Fruit fly (Drosophila melanogaster): ENCODE measurements around the gene Hmgcr.

The Hmgcr gene

dm6 chr3R:23752728-23753127 lies 19.6 kb downstream of the Hmgcr start, which contains the start of the genes RanBP3 and Rpt5 (continued):
- peak; percentile 60 for TF ChIP-seq Bteb2 (GFP tag; optimal IDR thresholded peaks at IDR 0.05)
- TF ChIP-seq Spps (tag; optimal IDR thresholded peaks at IDR 0.05), result no peak
- TF ChIP-seq zfh1 (GFP tag; IDR thresholded peaks at IDR 0.05), result peak; percentile 38; the same call in 1 of the 3 replicates
- TF ChIP-seq Trl (optimal IDR thresholded peaks at IDR 0.05), result no peak
- peak; percentile 50 for TF ChIP-seq Trl (GFP tag; optimal IDR thresholded peaks at IDR 0.05)
- TF ChIP-seq MBD-R2 (GFP tag; IDR thresholded peaks at IDR 0.05), result peak; percentile 95
- no peak for TF ChIP-seq CG7357 (GFP tag; IDR thresholded peaks at IDR 0.05)
- TF ChIP-seq lbe (GFP tag; optimal IDR thresholded peaks at IDR 0.05), result peak; percentile 78
- TF ChIP-seq fd96Cb (tag; optimal IDR thresholded peaks at IDR 0.05), result no peak
- peak; percentile 55 for TF ChIP-seq CG7987 (GFP tag; optimal IDR thresholded peaks at IDR 0.05)
- no peak for TF ChIP-seq twi (tag; optimal IDR thresholded peaks at IDR 0.05)
- peak; percentile 69 for TF ChIP-seq CG17186 (GFP tag; optimal IDR thresholded peaks at IDR 0.05)
- peak; percentile 26 for TF ChIP-seq CG8944 (GFP tag; optimal IDR thresholded peaks at IDR 0.05)
- TF ChIP-seq amos (GFP tag; IDR thresholded peaks at IDR 0.05; ENCODE audit: partially characterized antibody), result peak; percentile 86
- no peak for TF ChIP-seq D19A (tag; optimal IDR thresholded peaks at IDR 0.05)
- TF ChIP-seq dati (GFP tag; IDR thresholded peaks at IDR 0.05), result no peak
- TF ChIP-seq CG10366 (GFP tag; IDR thresholded peaks at IDR 0.05), result peak; percentile 29
- peak; percentile 81 for TF ChIP-seq HLH4C (GFP tag; IDR thresholded peaks at IDR 0.05; ENCODE audit: partially characterized antibody)
- TF ChIP-seq CG31441 (GFP tag; IDR thresholded peaks at IDR 0.05), result no peak
- TF ChIP-seq CG10147 (GFP tag; optimal IDR thresholded peaks at IDR 0.05), result peak; percentile 10
- 0 out of 3 replicates have a peak, but pooled peaks have one; percentile 16 for TF ChIP-seq Aef1 (GFP tag; IDR thresholded peaks at IDR 0.05)
- peak; percentile 32 for TF ChIP-seq p53 (GFP tag; optimal IDR thresholded peaks at IDR 0.05)
- peak; percentile 88 for TF ChIP-seq CG13287 (GFP tag; IDR thresholded peaks at IDR 0.05; ENCODE audit: partially characterized antibody)
- TF ChIP-seq CG33213 (GFP tag; optimal IDR thresholded peaks at IDR 0.05), result peak; percentile 61
- no peak for TF ChIP-seq CG2199 (GFP tag; IDR thresholded peaks at IDR 0.05)
- no peak for TF ChIP-seq CG15479 (GFP tag; optimal IDR thresholded peaks at IDR 0.05)
- peak; percentile 27; the same call in 1 of the 2 replicates for TF ChIP-seq ssp (GFP tag; IDR thresholded peaks at IDR 0.05)
- no peak for TF ChIP-seq CG10654 (GFP tag; optimal IDR thresholded peaks at IDR 0.05)
- no peak for TF ChIP-seq CG15011 (GFP tag; optimal IDR thresholded peaks at IDR 0.05)
- peak; percentile 80 for TF ChIP-seq CG11456 (GFP tag; IDR thresholded peaks at IDR 0.05)
- peak; percentile 9 for TF ChIP-seq Mes4 (GFP tag; optimal IDR thresholded peaks at IDR 0.05)
- TF ChIP-seq Usf (GFP tag; optimal IDR thresholded peaks at IDR 0.05), result no peak
- peak; percentile 55 for TF ChIP-seq Xbp1 (GFP tag; optimal IDR thresholded peaks at IDR 0.05)
- no peak for TF ChIP-seq crol (GFP tag; IDR thresholded peaks at IDR 0.05)
- TF ChIP-seq her (GFP tag; optimal IDR thresholded peaks at IDR 0.05), result peak; percentile 59
- TF ChIP-seq Neu2 (GFP tag; optimal IDR thresholded peaks at IDR 0.05; ENCODE audit: borderline replicate concordance), result peak; percentile 33
- TF ChIP-seq CoRest (tag; optimal IDR thresholded peaks at IDR 0.05), result no peak
- TF ChIP-seq Gug (GFP tag; IDR thresholded peaks at IDR 0.05), result peak; percentile 36; the same call in 1 of the 4 replicates
- peak; percentile 80 for TF ChIP-seq hbn (GFP tag; IDR thresholded peaks at IDR 0.05; ENCODE audit: partially characterized antibody)
- no peak for TF ChIP-seq CG4360 (GFP tag; IDR thresholded peaks at IDR 0.05)
- peak in 1 of 2 experiments; percentile 15 for TF ChIP-seq insv (GFP tag; optimal IDR thresholded peaks at IDR 0.05)
- TF ChIP-seq bsh (GFP tag; optimal IDR thresholded peaks at IDR 0.05), result peak in 1 of 2 experiments; percentile 9
- TF ChIP-seq Ets65A (GFP tag), result peak; percentile 91
- peak; percentile 17 for TF ChIP-seq CG7556 (GFP tag; optimal IDR thresholded peaks at IDR 0.05)
- no peak for TF ChIP-seq BtbVII (GFP tag; optimal IDR thresholded peaks at IDR 0.05)
- peak; percentile 63; the same call in 1 of the 2 replicates for TF ChIP-seq NFAT (GFP tag; IDR thresholded peaks at IDR 0.05)
- no peak for TF ChIP-seq bcd (GFP tag; optimal IDR thresholded peaks at IDR 0.05)
- peak; percentile 35 for TF ChIP-seq nmo (GFP tag; optimal IDR thresholded peaks at IDR 0.05)
- TF ChIP-seq maf-S (GFP tag; optimal IDR thresholded peaks at IDR 0.05), result peak; percentile 63
- peak; percentile 0 for TF ChIP-seq CG10462 (GFP tag; optimal IDR thresholded peaks at IDR 0.05)
- TF ChIP-seq CTCF (GFP tag; optimal IDR thresholded peaks at IDR 0.05), result peak; percentile 44
- TF ChIP-seq CG3726 (GFP tag; IDR thresholded peaks at IDR 0.05), result no peak
